Fruit fly (Drosophila melanogaster): ENCODE data around the gene CG5866.

Gene CG5866

DNA sequence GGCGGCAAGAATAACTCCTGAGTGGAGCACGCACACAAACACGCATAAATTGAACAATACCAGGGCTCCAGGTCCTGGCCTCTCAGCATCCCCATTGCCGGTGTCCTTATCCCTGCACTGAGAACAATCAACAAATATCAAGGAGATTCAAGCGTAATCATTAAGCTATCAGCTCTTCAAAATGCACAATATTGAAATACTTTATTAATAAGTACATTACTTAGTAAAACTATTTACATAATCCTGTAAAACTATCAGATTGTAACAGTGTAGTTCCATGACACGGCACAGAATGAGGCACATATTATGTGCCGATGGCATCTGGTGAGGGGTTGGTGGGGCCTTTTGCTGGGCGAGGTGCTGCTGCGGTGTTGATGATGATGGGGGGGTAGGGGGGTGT, 44.4 kb upstream of the CG5866 start (continued):
- TF ChIP-seq CG11093 (GFP tag; IDR thresholded peaks at IDR 0.05), result no peak
- TF ChIP-seq chinmo (GFP tag; IDR thresholded peaks at IDR 0.05; ENCODE audit: partially characterized antibody), result no peak
- no peak for TF ChIP-seq odd (GFP tag; optimal IDR thresholded peaks at IDR 0.05)
- peak; percentile 44 for TF ChIP-seq gem (tag; optimal IDR thresholded peaks at IDR 0.05)
- TF ChIP-seq Dbx (GFP tag; IDR thresholded peaks at IDR 0.05), result peak; percentile 49; the same call in 1 of the 3 replicates
- no peak for TF ChIP-seq croc (GFP tag; conservative IDR thresholded peaks at IDR 0.05)
- TF ChIP-seq Lpt (GFP tag; optimal IDR thresholded peaks at IDR 0.05), result no peak
- TF ChIP-seq CG2202 (tag; optimal IDR thresholded peaks at IDR 0.05), result no peak
- 0 out of 3 replicates have a peak, but pooled peaks have one; percentile 11 for TF ChIP-seq otp (GFP tag; IDR thresholded peaks at IDR 0.05)
- no peak for TF ChIP-seq ro (GFP tag; IDR thresholded peaks at IDR 0.05)
- peak; percentile 3 for TF ChIP-seq zfh2 (GFP tag; optimal IDR thresholded peaks at IDR 0.05)
- TF ChIP-seq grn (GFP tag; optimal IDR thresholded peaks at IDR 0.05), result no peak
- TF ChIP-seq CG7839 (tag; optimal IDR thresholded peaks at IDR 0.05), result peak; percentile 55
- TF ChIP-seq CG7987 (GFP tag; optimal IDR thresholded peaks at IDR 0.05), result no peak
- TF ChIP-seq caup (GFP tag; optimal IDR thresholded peaks at IDR 0.05; ENCODE audit: severe bottlenecking), result peak; percentile 26
- TF ChIP-seq nerfin-2 (GFP tag; IDR thresholded peaks at IDR 0.05; ENCODE audit: partially characterized antibody), result no peak
- peak; percentile 26; the same call in 1 of the 2 replicates for TF ChIP-seq E2f1 (GFP tag; IDR thresholded peaks at IDR 0.05)
- TF ChIP-seq Ptx1 (GFP tag; IDR thresholded peaks at IDR 0.05), result peak; percentile 51
- peak; percentile 25 for TF ChIP-seq abd-A (tag; optimal IDR thresholded peaks at IDR 0.05)
- peak; percentile 62 for TF ChIP-seq Rfx (GFP tag; IDR thresholded peaks at IDR 0.05)
- peak; percentile 25; the same call in 1 of the 2 replicates for TF ChIP-seq stc (GFP tag; IDR thresholded peaks at IDR 0.05)
- peak; percentile 14 for TF ChIP-seq CG12071 (GFP tag; optimal IDR thresholded peaks at IDR 0.05)
- peak; percentile 4; the same call in 1 of the 2 replicates for TF ChIP-seq NFAT (GFP tag; IDR thresholded peaks at IDR 0.05)
- peak; percentile 7 for TF ChIP-seq ATbp (GFP tag; optimal IDR thresholded peaks at IDR 0.05)
- TF ChIP-seq Xbp1 (GFP tag; optimal IDR thresholded peaks at IDR 0.05), result no peak
- no peak for TF ChIP-seq fu2 (GFP tag; optimal IDR thresholded peaks at IDR 0.05)
- TF ChIP-seq Sox102F (GFP tag; optimal IDR thresholded peaks at IDR 0.05), result peak; percentile 19
- peak; percentile 82 for TF ChIP-seq Med (GFP tag)
- TF ChIP-seq CG6813 (GFP tag; optimal IDR thresholded peaks at IDR 0.05), result peak; percentile 1
- no peak for TF ChIP-seq CG33557 (GFP tag; optimal IDR thresholded peaks at IDR 0.05)
- no peak for TF ChIP-seq ewg (GFP tag; optimal IDR thresholded peaks at IDR 0.05)
- peak; percentile 36 for TF ChIP-seq Meics (GFP tag; optimal IDR thresholded peaks at IDR 0.05)
- TF ChIP-seq sob (GFP tag; IDR thresholded peaks at IDR 0.05), result peak; percentile 27; the same call in 1 of the 2 replicates
- no peak for TF ChIP-seq chif (GFP tag; optimal IDR thresholded peaks at IDR 0.05)
- no peak for TF ChIP-seq CG11695 (GFP tag; IDR thresholded peaks at IDR 0.05)
- no peak for TF ChIP-seq rib (GFP tag; IDR thresholded peaks at IDR 0.05)
- TF ChIP-seq CG7556 (GFP tag; optimal IDR thresholded peaks at IDR 0.05), result peak; percentile 52
- TF ChIP-seq Sry-β (GFP tag; optimal IDR thresholded peaks at IDR 0.05), result no peak
- no peak for TF ChIP-seq CG12155 (GFP tag; optimal IDR thresholded peaks at IDR 0.05)
- TF ChIP-seq hkb (optimal IDR thresholded peaks at IDR 0.05), result no peak
- no peak for TF ChIP-seq hkb (GFP tag; IDR thresholded peaks at IDR 0.05)
- peak; percentile 62 for TF ChIP-seq Hmr (GFP tag; optimal IDR thresholded peaks at IDR 0.05)
- TF ChIP-seq gt (GFP tag; IDR thresholded peaks at IDR 0.05), result no peak
- no peak for TF ChIP-seq CG4360 (GFP tag; IDR thresholded peaks at IDR 0.05)
- TF ChIP-seq CG2678 (tag; optimal IDR thresholded peaks at IDR 0.05), result peak; percentile 57
- TF ChIP-seq aop (GFP tag; IDR thresholded peaks at IDR 0.05), result no peak
- no peak; the same call in 1 of the 3 replicates for TF ChIP-seq tgo (GFP tag; IDR thresholded peaks at IDR 0.05)
- peak; percentile 0 for TF ChIP-seq Oli (tag; optimal IDR thresholded peaks at IDR 0.05)
- peak; percentile 16 for TF ChIP-seq bcd (GFP tag; optimal IDR thresholded peaks at IDR 0.05)
- TF ChIP-seq vvl (GFP tag; IDR thresholded peaks at IDR 0.05), result peak; percentile 58; the same call in 1 of the 2 replicates
- TF ChIP-seq cad (GFP tag; optimal IDR thresholded peaks at IDR 0.05), result no peak
- no peak for TF ChIP-seq Ets65A (GFP tag)
